Worm (Caenorhabditis elegans) whole organism, late embryonic: ENCODE measurements around the gene C16C4.17.
"Not testable (repeated sequence)": the region's sequence is repeated elsewhere in the genome, so short reads cannot be mapped to it uniquely, and the experiment has no call there.

ENCODE experiments used
- C08G9.2 ChIP-seq: sonication (generic microtip); optimal IDR thresholded peaks from 2 replicates; lab custom pipeline; 2016; ENCODE audit warnings: mild to moderate bottlenecking, missing genetic modification characterization, moderate library complexity, missing compliant biosample characterization
- C38D4.7 ChIP-seq: fragments of 200-800 bp; sonication (Bioruptor generic); optimal IDR thresholded peaks from 2 replicates; lab custom pipeline; 2018; ENCODE audit warnings: mild to moderate bottlenecking, missing genetic modification characterization, moderate library complexity, missing compliant biosample characterization
- F13H6.1 ChIP-seq: sonication (generic microtip); optimal IDR thresholded peaks from 2 replicates; lab custom pipeline; 2016; ENCODE audit warnings: missing genetic modification characterization, missing compliant biosample characterization
- K09A11.1 ChIP-seq: sonication (generic microtip); optimal IDR thresholded peaks from 2 replicates; lab custom pipeline; 2017; ENCODE audit warnings: antibody characterized with exemption, mild to moderate bottlenecking, missing genetic modification characterization, missing compliant biosample characterization; ENCODE audit not compliant: insufficient read depth
- T23F11.4 ChIP-seq: fragments of 200-800 bp; sonication (Bioruptor generic); optimal IDR thresholded peaks from 2 replicates; lab custom pipeline; 2018; ENCODE audit warnings: mild to moderate bottlenecking, missing genetic modification characterization, missing compliant biosample characterization
- Y22D7AL.16 ChIP-seq: sonication (generic microtip); optimal IDR thresholded peaks from 2 replicates; lab custom pipeline; 2016; ENCODE audit warnings: missing genetic modification characterization, missing compliant biosample characterization
- ahr-1 ChIP-seq: sonication (generic microtip); optimal IDR thresholded peaks from 2 replicates; lab custom pipeline; 2016; ENCODE audit warnings: missing genetic modification characterization, missing compliant biosample characterization
- ama-1 ChIP-seq: fragments of 150-350 bp; optimal IDR thresholded peaks from 2 replicates; lab custom pipeline; 2014
- ceh-14 ChIP-seq: sonication (generic microtip); optimal IDR thresholded peaks from 2 replicates; lab custom pipeline; 2016; ENCODE audit warnings: missing genotype, missing genetic modification characterization, missing compliant biosample characterization
- ceh-18 ChIP-seq: sonication (generic microtip); optimal IDR thresholded peaks from 2 replicates; lab custom pipeline; 2016; ENCODE audit warnings: missing genetic modification characterization, missing compliant biosample characterization
- ceh-19 ChIP-seq: fragments of 200-800 bp; sonication (Bioruptor generic); optimal IDR thresholded peaks from 2 replicates; lab custom pipeline; 2018; ENCODE audit warnings: mild to moderate bottlenecking, missing genetic modification characterization, missing compliant biosample characterization
- ceh-30 ChIP-seq: fragments of 150-350 bp; optimal IDR thresholded peaks from 2 replicates; lab custom pipeline; 2014; ENCODE audit warnings: missing biosample characterization, missing genetic modification characterization
- ceh-31 ChIP-seq: sonication (generic microtip); optimal IDR thresholded peaks from 2 replicates; lab custom pipeline; 2016; ENCODE audit warnings: missing genetic modification characterization, missing compliant biosample characterization
- ceh-6 ChIP-seq: fragments of 200-800 bp; sonication (Bioruptor generic); optimal IDR thresholded peaks from 2 replicates; lab custom pipeline; 2018; ENCODE audit warnings: mild to moderate bottlenecking, missing genetic modification characterization, missing compliant biosample characterization
- che-1 ChIP-seq: sonication (generic microtip); optimal IDR thresholded peaks from 2 replicates; lab custom pipeline; 2016; ENCODE audit warnings: mild to moderate bottlenecking, missing genetic modification characterization, missing compliant biosample characterization
- dmd-4 ChIP-seq: sonication (generic microtip); optimal IDR thresholded peaks from 2 replicates; lab custom pipeline; 2016; ENCODE audit warnings: borderline replicate concordance, missing genetic modification characterization, missing compliant biosample characterization
- dve-1 ChIP-seq: sonication (generic microtip); optimal IDR thresholded peaks from 2 replicates; lab custom pipeline; 2017; ENCODE audit warnings: antibody characterized with exemption, mild to moderate bottlenecking, missing genetic modification characterization, missing compliant biosample characterization
- ets-4 ChIP-seq: sonication (generic microtip); optimal IDR thresholded peaks from 2 replicates; lab custom pipeline; 2016; ENCODE audit warnings: missing genetic modification characterization, missing compliant biosample characterization
- eyg-1 ChIP-seq: sonication (generic microtip); optimal IDR thresholded peaks from 2 replicates; lab custom pipeline; 2016; ENCODE audit warnings: missing genotype, missing genetic modification characterization, missing compliant biosample characterization
- fax-1 ChIP-seq: sonication (generic microtip); optimal IDR thresholded peaks from 2 replicates; lab custom pipeline; 2016; ENCODE audit warnings: missing genotype, missing genetic modification characterization, missing compliant biosample characterization
- fkh-10 ChIP-seq: fragments of 150-350 bp; optimal IDR thresholded peaks from 2 replicates; lab custom pipeline; 2014; ENCODE audit warnings: missing biosample characterization, missing genetic modification reagents, missing genetic modification characterization
- gmeb-2 ChIP-seq: sonication (generic microtip); optimal IDR thresholded peaks from 2 replicates; lab custom pipeline; 2016; ENCODE audit warnings: missing genetic modification characterization, inconsistent platforms, missing compliant biosample characterization
- hlh-13 ChIP-seq: fragments of 200-800 bp; sonication (Bioruptor generic); optimal IDR thresholded peaks from 2 replicates; lab custom pipeline; 2018; ENCODE audit warnings: mild to moderate bottlenecking, missing genetic modification characterization, missing compliant biosample characterization
- hlh-8 ChIP-seq: sonication (generic microtip); optimal IDR thresholded peaks from 2 replicates; lab custom pipeline; 2016; ENCODE audit warnings: missing genotype, missing genetic modification characterization, missing compliant biosample characterization
- lim-6 ChIP-seq: sonication (generic microtip); optimal IDR thresholded peaks from 2 replicates; lab custom pipeline; 2016; ENCODE audit warnings: missing genetic modification characterization, missing compliant biosample characterization
- mec-3 ChIP-seq: sonication (generic microtip); optimal IDR thresholded peaks from 2 replicates; lab custom pipeline; 2016; ENCODE audit warnings: borderline replicate concordance, missing genetic modification characterization, missing compliant biosample characterization
- nhr-232 ChIP-seq: sonication (generic microtip); optimal IDR thresholded peaks from 2 replicates; lab custom pipeline; 2016; ENCODE audit warnings: missing genetic modification characterization, missing compliant biosample characterization
- pag-3 ChIP-seq: sonication (generic microtip); optimal IDR thresholded peaks from 2 replicates; lab custom pipeline; 2016; ENCODE audit warnings: missing compliant biosample characterization, missing genetic modification characterization, borderline replicate concordance
- pat-9 ChIP-seq: fragments of 200-800 bp; sonication (Bioruptor generic); optimal IDR thresholded peaks from 2 replicates; lab custom pipeline; 2018; ENCODE audit warnings: mild to moderate bottlenecking, missing genetic modification characterization, moderate library complexity, missing compliant biosample characterization
- pha-2 ChIP-seq: sonication (generic microtip); optimal IDR thresholded peaks from 2 replicates; lab custom pipeline; 2017; ENCODE audit warnings: mild to moderate bottlenecking, missing genetic modification characterization, missing compliant biosample characterization
- pha-4 ChIP-seq: fragments of 150-350 bp; optimal IDR thresholded peaks from 2 replicates; lab custom pipeline; 2018; ENCODE audit warnings: missing biosample characterization, missing genetic modification reagents, missing genetic modification characterization
- pqm-1 ChIP-seq: sonication (generic microtip); optimal IDR thresholded peaks from 2 replicates; lab custom pipeline; 2016; ENCODE audit warnings: missing genetic modification characterization, missing compliant biosample characterization
- pros-1 ChIP-seq: fragments of 150-350 bp; optimal IDR thresholded peaks from 2 replicates; lab custom pipeline; 2014; ENCODE audit warnings: missing biosample characterization, missing genetic modification reagents, missing genetic modification characterization
- sox-4 ChIP-seq: sonication (generic microtip); optimal IDR thresholded peaks from 2 replicates; lab custom pipeline; 2017; ENCODE audit warnings: mild to moderate bottlenecking, missing genetic modification characterization, inconsistent platforms, missing compliant biosample characterization
- syd-9 ChIP-seq: sonication (generic microtip); optimal IDR thresholded peaks from 2 replicates; lab custom pipeline; 2016; ENCODE audit warnings: mild to moderate bottlenecking, missing genetic modification characterization, moderate library complexity, missing compliant biosample characterization
- tbx-2 ChIP-seq: sonication (generic microtip); optimal IDR thresholded peaks from 2 replicates; lab custom pipeline; 2016; ENCODE audit warnings: missing genetic modification characterization, missing compliant biosample characterization
- tbx-7 ChIP-seq: sonication (generic microtip); optimal IDR thresholded peaks from 2 replicates; lab custom pipeline; 2016; ENCODE audit warnings: missing genotype, missing genetic modification characterization, missing compliant biosample characterization
- unc-55 ChIP-seq: sonication (generic microtip); optimal IDR thresholded peaks from 2 replicates; lab custom pipeline; 2017; ENCODE audit warnings: missing biosample characterization, missing genetic modification reagents, missing genetic modification characterization
- unc-86 ChIP-seq: sonication (generic microtip); optimal IDR thresholded peaks from 2 replicates; lab custom pipeline; 2016; ENCODE audit warnings: missing genetic modification characterization, missing compliant biosample characterization
- zip-5 ChIP-seq: sonication (generic microtip); optimal IDR thresholded peaks from 2 replicates; lab custom pipeline; 2016; ENCODE audit warnings: missing genetic modification characterization, missing compliant biosample characterization
- ztf-16 ChIP-seq: sonication (generic microtip); optimal IDR thresholded peaks from 2 replicates; lab custom pipeline; 2017; ENCODE audit warnings: missing genetic modification characterization, missing compliant biosample characterization

C16C4.17 gene

ce11 chrII:1824329-1824728, 40.0 kb upstream of the C16C4.17 start, which contains the start of gene math-41:
math-41 (plus strand) TSS chrII:1824629.
- not testable (repeated sequence) for TF ChIP-seq eyg-1 (tag; lab: Kevin White, UChicago); unc-55; dve-1 (tag; lab: Kevin White, UChicago)

- no peak for TF ChIP-seq ahr-1 (tag; lab: Kevin White, UChicago)
- TF ChIP-seq hlh-13, result no peak
- TF ChIP-seq che-1 (tag; lab: Kevin White, UChicago), result no peak
- TF ChIP-seq K09A11.1 (tag; lab: Kevin White, UChicago), result no peak
- TF ChIP-seq tbx-7, result no peak
- TF ChIP-seq sox-4 (tag; lab: Kevin White, UChicago), result no peak
- no peak for TF ChIP-seq Y22D7AL.16 (tag; lab: Kevin White, UChicago)
- TF ChIP-seq lim-6, result no peak
- TF ChIP-seq ama-1 (lab: Kevin White, UChicago), result no peak
- no peak for TF ChIP-seq nhr-232
- TF ChIP-seq hlh-8, result no peak
- TF ChIP-seq zip-5 (tag; lab: Kevin White, UChicago), result no peak
- no peak for TF ChIP-seq C08G9.2 (tag; lab: Kevin White, UChicago)
- no peak for TF ChIP-seq mec-3
- no peak for TF ChIP-seq ceh-30
- no peak for TF ChIP-seq pat-9 (tag; lab: Kevin White, UChicago)
- TF ChIP-seq pha-4 (tag; lab: Kevin White, UChicago), result no peak
- no peak for TF ChIP-seq ceh-14 (tag; lab: Kevin White, UChicago)
- TF ChIP-seq, all 69 proteins: peak for 0
Measured at ce11 chrII:1830182-1830682, 34.1 kb upstream of the C16C4.17 start, which contains the start of gene math-40. math-40 (plus strand) TSS chrII:1830632.

DNA sequence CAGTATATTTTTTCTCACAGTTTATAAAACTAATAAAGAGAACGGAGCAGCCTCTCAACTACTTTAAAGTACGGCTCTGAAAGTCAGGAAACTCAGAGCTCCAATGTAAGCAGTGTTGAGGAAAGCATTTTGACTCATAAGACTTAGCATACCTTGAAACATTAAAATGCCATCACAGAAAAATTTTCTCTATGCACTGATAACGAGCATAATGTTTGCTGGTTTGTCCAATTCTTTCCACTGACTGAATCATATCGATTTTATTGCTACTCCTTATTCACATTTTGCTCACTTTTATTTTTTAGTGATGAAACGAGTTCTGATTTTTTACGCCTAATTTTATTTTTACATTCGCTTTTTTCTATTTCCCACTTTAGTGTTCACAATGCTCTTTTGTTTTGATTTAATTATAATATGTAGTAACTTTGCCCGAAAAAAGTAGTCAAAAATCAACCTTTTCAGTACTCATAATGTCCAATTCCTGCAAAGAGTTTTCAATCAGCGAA, 32.4 kb upstream of the C16C4.17 start, which contains the start of gene math-39:
Gene math-39 (plus strand): TSS at position 456 of the 506 bp plus-strand sequence.
- TF ChIP-seq ceh-19 (GFP tag; lab: Kevin White, UChicago), result no peak
- no peak for TF ChIP-seq pqm-1 (tag; lab: Kevin White, UChicago)
- TF ChIP-seq C38D4.7 (GFP tag; lab: Kevin White, UChicago), result no peak
- no peak for TF ChIP-seq ama-1 (lab: Kevin White, UChicago)
- no peak for TF ChIP-seq ets-4 (tag; lab: Kevin White, UChicago)
- no peak for TF ChIP-seq hlh-8
- TF ChIP-seq pat-9 (tag; lab: Kevin White, UChicago), result no peak
- no peak for TF ChIP-seq fkh-10 (GFP tag; lab: Kevin White, UChicago)
- no peak for TF ChIP-seq ceh-30
- TF ChIP-seq tbx-2 (tag; lab: Kevin White, UChicago), result no peak
- no peak for TF ChIP-seq fax-1
- TF ChIP-seq pros-1, result no peak
- TF ChIP-seq lim-6, result no peak
- no peak for TF ChIP-seq F13H6.1 (tag; lab: Kevin White, UChicago)
- no peak for TF ChIP-seq pag-3 (tag; lab: Kevin White, UChicago)
- no peak for TF ChIP-seq ceh-31 (tag; lab: Kevin White, UChicago)
- no peak for TF ChIP-seq syd-9
- no peak for TF ChIP-seq gmeb-2 (tag; lab: Kevin White, UChicago)
- no peak for TF ChIP-seq che-1 (tag; lab: Kevin White, UChicago)
- TF ChIP-seq, all 69 proteins: peak for 0

ce11 chrII:1836204-1836603, 28.2 kb upstream of the C16C4.17 start, which contains the start of gene T08E11.1:
T08E11.1 (plus strand) TSS chrII:1836504.
- TF ChIP-seq dmd-4 (tag; lab: Kevin White, UChicago) (no peak), che-1 (tag; lab: Kevin White, UChicago) (no peak), pha-2 (tag; lab: Kevin White, UChicago) (no peak), pqm-1 (tag; lab: Kevin White, UChicago) (no peak), unc-86 (tag; lab: Kevin White, UChicago) (no peak), ceh-6 (GFP tag; lab: Kevin White, UChicago) (no peak), sox-4 (tag; lab: Kevin White, UChicago) (no peak), K09A11.1 (tag; lab: Kevin White, UChicago) (no peak), T23F11.4 (GFP tag; lab: Kevin White, UChicago) (no peak), ceh-18 (no peak), ztf-16 (tag; lab: Kevin White, UChicago) (no peak), lim-6 (no peak), ahr-1 (tag; lab: Kevin White, UChicago) (no peak)
